Fruit fly (Drosophila melanogaster): ENCODE data around the gene CG14937.

Gene CG14937

DNA sequence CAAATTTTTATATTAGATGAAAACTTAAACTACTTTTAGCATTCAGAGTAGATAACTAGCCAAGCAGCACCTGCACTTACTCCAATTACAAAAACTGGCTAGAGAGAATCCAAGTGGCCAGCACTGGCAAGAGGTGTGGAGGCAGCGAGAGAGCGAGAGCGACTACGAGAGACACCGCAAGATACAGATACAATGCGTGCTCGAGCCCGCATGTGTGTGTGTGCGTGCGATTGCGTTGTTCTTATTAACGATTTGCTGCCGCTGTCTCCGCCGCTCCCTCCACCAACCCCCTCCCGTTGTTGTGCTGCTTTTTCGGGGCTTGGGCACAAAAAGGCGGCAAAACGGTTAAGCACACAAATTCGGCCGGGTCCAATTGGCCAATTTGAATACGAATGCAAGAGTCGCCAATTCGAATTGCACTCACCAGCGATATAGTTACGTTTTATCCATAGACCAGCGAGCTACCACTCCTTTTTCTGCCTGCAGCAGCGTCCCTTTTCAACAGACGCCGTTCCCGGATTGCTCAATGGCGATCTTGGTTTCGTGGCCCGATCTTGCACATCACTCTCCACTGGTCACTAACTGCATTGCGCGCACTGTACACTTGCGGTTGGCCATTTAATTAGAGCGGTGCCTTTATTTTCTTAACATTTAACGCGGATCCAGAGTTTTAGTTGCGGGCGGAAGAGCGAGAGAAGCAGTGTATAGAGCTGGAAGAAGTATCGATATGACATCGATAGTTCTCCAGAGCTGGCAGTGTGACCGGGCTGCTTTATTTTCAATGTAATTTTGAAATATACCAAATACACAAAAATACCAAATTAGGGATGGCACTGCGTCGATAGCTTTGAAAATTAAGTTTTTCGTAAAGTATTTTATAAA is 15.1 kb upstream of the CG14937 start, which contains the start of gene crol (continued):
- TF ChIP-seq tll (GFP tag; optimal IDR thresholded peaks at IDR 0.05): no peak
- no peak for TF ChIP-seq hth (optimal IDR thresholded peaks at IDR 0.05)
- TF ChIP-seq CG9437 (GFP tag; optimal IDR thresholded peaks at IDR 0.05): no peak
- TF ChIP-seq CG16813 (GFP tag; IDR thresholded peaks at IDR 0.05; ENCODE audit: partially characterized antibody): peak; percentile 86
- 0 out of 3 replicates have a peak, but pooled peaks have one; percentile 15 for TF ChIP-seq so (GFP tag; IDR thresholded peaks at IDR 0.05)
- no peak for TF ChIP-seq BtbVII (GFP tag; optimal IDR thresholded peaks at IDR 0.05)
- peak; percentile 36 for TF ChIP-seq CoRest (tag; optimal IDR thresholded peaks at IDR 0.05)
- no peak for TF ChIP-seq tio (GFP tag; optimal IDR thresholded peaks at IDR 0.05)
- no peak for TF ChIP-seq Lim3 (GFP tag; IDR thresholded peaks at IDR 0.05)
- TF ChIP-seq Dad (GFP tag; optimal IDR thresholded peaks at IDR 0.05): peak; percentile 15
- TF ChIP-seq CG8359 (GFP tag; optimal IDR thresholded peaks at IDR 0.05; ENCODE audit: borderline replicate concordance): no peak
- no peak for TF ChIP-seq CG8290 (GFP tag; optimal IDR thresholded peaks at IDR 0.05)
- TF ChIP-seq CG8290 (tag; optimal IDR thresholded peaks at IDR 0.05): peak in 1 of 2 experiments; percentile 64
- no peak for TF ChIP-seq hkb (optimal IDR thresholded peaks at IDR 0.05)
- TF ChIP-seq hkb (GFP tag; IDR thresholded peaks at IDR 0.05): peak; percentile 28; the same call in 1 of the 2 replicates
- TF ChIP-seq CG11560 (tag; IDR thresholded peaks at IDR 0.05): no peak
- TF ChIP-seq ttk (GFP tag; IDR thresholded peaks at IDR 0.05): 0 out of 2 replicates have a peak, but pooled peaks have one; percentile 16
- no peak for TF ChIP-seq CG9876 (GFP tag; optimal IDR thresholded peaks at IDR 0.05)
- peak; percentile 51 for TF ChIP-seq CG2712 (tag; optimal IDR thresholded peaks at IDR 0.05)
- no peak for TF ChIP-seq fd64A (GFP tag; optimal IDR thresholded peaks at IDR 0.05)
- no peak for TF ChIP-seq danr (GFP tag; IDR thresholded peaks at IDR 0.05)
- TF ChIP-seq vnd (GFP tag; IDR thresholded peaks at IDR 0.05; ENCODE audit: partially characterized antibody): peak; percentile 72
- no peak for TF ChIP-seq CG6683 (GFP tag; optimal IDR thresholded peaks at IDR 0.05)
- TF ChIP-seq Awh (GFP tag; IDR thresholded peaks at IDR 0.05): no peak
- TF ChIP-seq CG4360 (GFP tag; IDR thresholded peaks at IDR 0.05): no peak
- no peak for TF ChIP-seq pita (GFP tag; optimal IDR thresholded peaks at IDR 0.05)
- TF ChIP-seq HmgD (GFP tag; optimal IDR thresholded peaks at IDR 0.05): no peak
- TF ChIP-seq CG18476 (GFP tag; optimal IDR thresholded peaks at IDR 0.05): no peak
- TF ChIP-seq CG6813 (GFP tag; optimal IDR thresholded peaks at IDR 0.05): no peak
- TF ChIP-seq cato (GFP tag; optimal IDR thresholded peaks at IDR 0.05; ENCODE audit: borderline replicate concordance): no peak
- peak; percentile 17 for TF ChIP-seq CG9817 (tag; optimal IDR thresholded peaks at IDR 0.05)
- TF ChIP-seq Hr39 (optimal IDR thresholded peaks at IDR 0.05): no peak
- TF ChIP-seq CG17385 (GFP tag; optimal IDR thresholded peaks at IDR 0.05): no peak
- TF ChIP-seq CG31224 (GFP tag; IDR thresholded peaks at IDR 0.05): no peak
- TF ChIP-seq CG10543 (GFP tag; optimal IDR thresholded peaks at IDR 0.05): peak; percentile 87
- TF ChIP-seq gcm (GFP tag; optimal IDR thresholded peaks at IDR 0.05): peak; percentile 40
- TF ChIP-seq croc (GFP tag; conservative IDR thresholded peaks at IDR 0.05): no peak
- TF ChIP-seq sens (GFP tag): peak; percentile 73
- TF ChIP-seq CG1024 (GFP tag; IDR thresholded peaks at IDR 0.05): no peak
- TF ChIP-seq abd-A (tag; optimal IDR thresholded peaks at IDR 0.05): peak; percentile 80
- peak; percentile 46 for TF ChIP-seq CHES-1-like (GFP tag; optimal IDR thresholded peaks at IDR 0.05)
- peak; percentile 88 for TF ChIP-seq BEAF-32 (GFP tag; optimal IDR thresholded peaks at IDR 0.05)
- 0 out of 2 replicates have a peak, but pooled peaks have one; percentile 16 for TF ChIP-seq Atf6 (GFP tag; IDR thresholded peaks at IDR 0.05)
- TF ChIP-seq slbo (GFP tag; IDR thresholded peaks at IDR 0.05): peak; percentile 48
- no peak for TF ChIP-seq H2.0 (GFP tag; IDR thresholded peaks at IDR 0.05)
- peak; percentile 80 for TF ChIP-seq Med (GFP tag)
- TF ChIP-seq D19A (tag; optimal IDR thresholded peaks at IDR 0.05): no peak
- TF ChIP-seq nau (GFP tag; optimal IDR thresholded peaks at IDR 0.05): peak; percentile 13
- no peak for TF ChIP-seq Chrac-16 (GFP tag; optimal IDR thresholded peaks at IDR 0.05)
- TF ChIP-seq B-H1 (GFP tag; IDR thresholded peaks at IDR 0.05): no peak
